Fruit fly (Drosophila melanogaster) whole organism, wandering third instar larva: ENCODE data around the gene nub.

Experiments used
- Hnf4 ChIP-seq: fragments of 200-800 bp; sonication (Bioruptor generic); optimal IDR thresholded peaks from 2 replicates; lab custom pipeline; 2016; ENCODE audit warnings: missing biosample characterization, mild to moderate bottlenecking, missing genetic modification characterization
- Hr78 ChIP-seq: fragments of >200 bp; optimal IDR thresholded peaks from 2 replicates; lab custom pipeline; 2017; ENCODE audit warnings: missing biosample characterization, missing genetic modification characterization
- Myc ChIP-seq: fragments of >200 bp; optimal IDR thresholded peaks from 2 replicates; lab custom pipeline; 2017
- N ChIP-seq: fragments of >200 bp; optimal IDR thresholded peaks from 2 replicates; lab custom pipeline; 2018; ENCODE audit warnings: missing biosample characterization, missing external identifiers, missing genetic modification characterization
- Rel ChIP-seq, 2 experiments: fragments of 200-800 bp; sonication (Bioruptor generic) in 1 of 2; optimal IDR thresholded peaks; 2 replicates in 1 of 2; 3 replicates in 1 of 2; lab custom pipeline; 2016 to 2019; ENCODE audit warnings: mild to moderate bottlenecking in 2 of 2, missing biosample characterization in 2 of 2, missing genetic modification characterization in 2 of 2, moderate library complexity in 1 of 2
- dsf ChIP-seq: sonication (Bioruptor generic); optimal IDR thresholded peaks from 2 replicates; lab custom pipeline; 2016; ENCODE audit warnings: missing biosample characterization, missing genetic modification characterization, borderline replicate concordance
- ey ChIP-seq: fragments of 200-800 bp; sonication (Bioruptor generic); optimal IDR thresholded peaks from 2 replicates; lab custom pipeline; 2016; ENCODE audit warnings: missing biosample characterization, missing genetic modification characterization
- fru ChIP-seq: fragments of 200-800 bp; sonication (Bioruptor generic); optimal IDR thresholded peaks from 3 replicates; lab custom pipeline; 2016; ENCODE audit warnings: missing biosample characterization, mild to moderate bottlenecking, missing genetic modification characterization
- h ChIP-seq: fragments of 200-800 bp; sonication (Bioruptor generic); optimal IDR thresholded peaks from 3 replicates; lab custom pipeline; 2016; ENCODE audit warnings: missing biosample characterization, mild to moderate bottlenecking, missing genetic modification characterization
- jim ChIP-seq: fragments of 175-275, 200-325 bp; sonication (Bioruptor generic); optimal IDR thresholded peaks from 2 replicates; lab custom pipeline; 2016; ENCODE audit warnings: missing biosample characterization, mild to moderate bottlenecking, missing genetic modification characterization
- pan ChIP-seq: fragments of >200 bp; optimal IDR thresholded peaks from 2 replicates; lab custom pipeline; 2017
- psq ChIP-seq: fragments of 200-800 bp; sonication (Bioruptor generic); optimal IDR thresholded peaks from 3 replicates; lab custom pipeline; 2017; ENCODE audit warnings: missing biosample characterization, mild to moderate bottlenecking, missing genetic modification characterization, moderate library complexity
- tai ChIP-seq: sonication (Bioruptor generic); optimal IDR thresholded peaks from 2 replicates; lab custom pipeline; 2016; ENCODE audit warnings: missing biosample characterization, missing genetic modification characterization
- usp ChIP-seq: fragments of >200 bp; optimal IDR thresholded peaks from 2 replicates; lab custom pipeline; 2017; ENCODE audit warnings: missing biosample characterization, missing genetic modification characterization

- TF ChIP-seq usp (GFP tag; lab: Kevin White, UChicago) (no peak), N (no peak), ey (no peak), h (no peak), Hr78 (no peak), pan (lab: Kevin White, UChicago) (no peak), dsf (GFP tag; lab: Kevin White, UChicago) (no peak), jim (no peak), Myc (lab: Kevin White, UChicago) (no peak), psq (no peak), fru (no peak), tai (GFP tag; lab: Kevin White, UChicago) (no peak), Rel (GFP tag; optimal IDR thresholded peaks at IDR 0.05; lab: Kevin White, UChicago) (no peak), Rel (tag; optimal IDR thresholded peaks at IDR 0.05; lab: Kevin White, UChicago) (no peak), Hnf4 (GFP tag; lab: Kevin White, UChicago) (no peak)
Observed at dm6 chr2L:12595774-12596173, 8.3 kb downstream of the nub start.
